Worm (Caenorhabditis elegans) whole organism, mixed stage, embryonic: ENCODE results near the gene srg-2.
A peak's percentile ranks its signal among the peaks of the same experiment; 100 is the strongest.

Experiments used
- M03D4.4 ChIP-seq: sonication (generic microtip); optimal IDR thresholded peaks from 2 replicates; lab custom pipeline; 2017; ENCODE audit warnings: mild to moderate bottlenecking, missing genetic modification characterization, missing compliant biosample characterization
- bed-3 ChIP-seq: fragments of 200-800 bp; sonication (Bioruptor generic); optimal IDR thresholded peaks from 3 replicates; lab custom pipeline; 2018; ENCODE audit warnings: mild to moderate bottlenecking, missing genetic modification characterization, moderate library complexity, missing compliant biosample characterization
- blmp-1 ChIP-seq: fragments of 150-350 bp; optimal IDR thresholded peaks from 2 replicates; lab custom pipeline; 2014; ENCODE audit warnings: missing biosample characterization, missing genetic modification characterization
- ceh-39 ChIP-seq: fragments of 150-350 bp; optimal IDR thresholded peaks from 2 replicates; lab custom pipeline; 2014; ENCODE audit warnings: missing biosample characterization, missing genetic modification characterization
- ceh-43 ChIP-seq: fragments of 200-800 bp; sonication (Bioruptor generic); optimal IDR thresholded peaks from 2 replicates; lab custom pipeline; 2018; ENCODE audit warnings: mild to moderate bottlenecking, missing genetic modification characterization, moderate library complexity, missing compliant biosample characterization
- ceh-83 ChIP-seq: fragments of 200-800 bp; sonication (Bioruptor generic); optimal IDR thresholded peaks from 2 replicates; lab custom pipeline; 2018; ENCODE audit warnings: mild to moderate bottlenecking, missing genetic modification characterization, missing compliant biosample characterization
- ces-1 ChIP-seq: fragments of 150-350 bp; optimal IDR thresholded peaks from 2 replicates; lab custom pipeline; 2014; ENCODE audit warnings: missing biosample characterization, missing genetic modification reagents, missing genetic modification characterization
- cnd-1 ChIP-seq: fragments of 200-800 bp; sonication (Bioruptor generic); optimal IDR thresholded peaks from 2 replicates; lab custom pipeline; 2018; ENCODE audit warnings: mild to moderate bottlenecking, missing genetic modification characterization, missing compliant biosample characterization
- drap-1 ChIP-seq: fragments of 200-800 bp; sonication (Bioruptor generic); optimal IDR thresholded peaks from 3 replicates; lab custom pipeline; 2018; ENCODE audit warnings: mild to moderate bottlenecking, missing genetic modification characterization, missing compliant biosample characterization
- elt-1 ChIP-seq: sonication (generic microtip); optimal IDR thresholded peaks from 2 replicates; lab custom pipeline; 2017; ENCODE audit warnings: missing genetic modification characterization, mild to moderate bottlenecking, missing compliant biosample characterization, antibody characterized with exemption, moderate library complexity, borderline replicate concordance; ENCODE audit not compliant: insufficient read depth
- elt-3 ChIP-seq: fragments of 150-350 bp; optimal IDR thresholded peaks from 2 replicates; lab custom pipeline; 2014; ENCODE audit warnings: missing biosample characterization, missing genetic modification characterization
- flh-1 ChIP-seq: fragments of 200-800 bp; sonication (Bioruptor generic); optimal IDR thresholded peaks from 2 replicates; lab custom pipeline; 2018; ENCODE audit warnings: mild to moderate bottlenecking, missing genetic modification characterization, moderate library complexity, missing compliant biosample characterization
- ham-2 ChIP-seq: fragments of 200-800 bp; sonication (Bioruptor generic); optimal IDR thresholded peaks from 2 replicates; lab custom pipeline; 2018; ENCODE audit warnings: mild to moderate bottlenecking, missing genetic modification characterization, missing compliant biosample characterization
- hlh-1 ChIP-seq: fragments of 150-350 bp; optimal IDR thresholded peaks from 2 replicates; lab custom pipeline; 2014; ENCODE audit warnings: missing biosample characterization, missing genetic modification reagents, missing genetic modification characterization
- lin-13 ChIP-seq: fragments of 150-350 bp; optimal IDR thresholded peaks from 2 replicates; lab custom pipeline; 2014; ENCODE audit warnings: missing biosample characterization, missing genetic modification characterization
- lsy-2 ChIP-seq: fragments of 150-350 bp; optimal IDR thresholded peaks from 2 replicates; lab custom pipeline; 2014; ENCODE audit warnings: missing biosample characterization, missing genetic modification characterization
- mab-5 ChIP-seq: fragments of 150-350 bp; optimal IDR thresholded peaks from 2 replicates; lab custom pipeline; 2014; ENCODE audit warnings: missing biosample characterization, missing genetic modification characterization
- mep-1 ChIP-seq: fragments of 150-350 bp; optimal IDR thresholded peaks from 2 replicates; lab custom pipeline; 2017; ENCODE audit warnings: missing biosample characterization, missing genetic modification reagents, missing genetic modification characterization, inconsistent platforms
- mls-2 ChIP-seq: sonication (generic microtip); optimal IDR thresholded peaks from 2 replicates; lab custom pipeline; 2016; ENCODE audit warnings: mild to moderate bottlenecking, missing genetic modification characterization, moderate library complexity, missing compliant biosample characterization
- nhr-12 ChIP-seq: fragments of 150-350 bp; optimal IDR thresholded peaks from 2 replicates; lab custom pipeline; 2014; ENCODE audit warnings: missing biosample characterization, missing genetic modification characterization
- nhr-2 ChIP-seq: fragments of 150-350 bp; optimal IDR thresholded peaks from 2 replicates; lab custom pipeline; 2014; ENCODE audit warnings: missing biosample characterization, missing genetic modification characterization
- nhr-237 ChIP-seq: fragments of 150-350 bp; optimal IDR thresholded peaks from 2 replicates; lab custom pipeline; 2014; ENCODE audit warnings: missing biosample characterization, missing genetic modification characterization
- nhr-28 ChIP-seq: fragments of 150-350 bp; optimal IDR thresholded peaks from 2 replicates; lab custom pipeline; 2014; ENCODE audit warnings: missing biosample characterization, missing genetic modification characterization
- nhr-76 ChIP-seq: sonication (generic microtip); optimal IDR thresholded peaks from 2 replicates; lab custom pipeline; 2017; ENCODE audit warnings: missing biosample characterization, missing genetic modification characterization
- pha-4 ChIP-seq: fragments of 150-350 bp; optimal IDR thresholded peaks from 2 replicates; lab custom pipeline; 2018; ENCODE audit warnings: missing biosample characterization, missing genetic modification reagents, missing genetic modification characterization
- sem-2 ChIP-seq: fragments of 200-800 bp; sonication (Bioruptor generic); optimal IDR thresholded peaks from 2 replicates; lab custom pipeline; 2018; ENCODE audit warnings: mild to moderate bottlenecking, missing genetic modification characterization, missing compliant biosample characterization
- sptf-1 ChIP-seq: sonication (generic microtip); optimal IDR thresholded peaks from 2 replicates; lab custom pipeline; 2017; ENCODE audit warnings: mild to moderate bottlenecking, missing genetic modification characterization, moderate library complexity, missing compliant biosample characterization
- unc-120 ChIP-seq: sonication (generic microtip); optimal IDR thresholded peaks from 2 replicates; lab custom pipeline; 2017; ENCODE audit warnings: missing genetic modification characterization, missing compliant biosample characterization; ENCODE audit not compliant: poor library complexity, severe bottlenecking
- unc-39 ChIP-seq: fragments of 150-350 bp; optimal IDR thresholded peaks from 2 replicates; lab custom pipeline; 2014; ENCODE audit warnings: missing biosample characterization, missing genetic modification characterization
- unc-62 ChIP-seq: fragments of 150-350 bp; optimal IDR thresholded peaks from 2 replicates; lab custom pipeline; 2014; ENCODE audit warnings: missing biosample characterization, missing genetic modification reagents, missing genetic modification characterization
- zip-8 ChIP-seq: fragments of 150-350 bp; optimal IDR thresholded peaks from 2 replicates; lab custom pipeline; 2014; ENCODE audit warnings: missing biosample characterization, missing genetic modification characterization
- ztf-11 ChIP-seq: fragments of 150-350 bp; optimal IDR thresholded peaks from 2 replicates; lab custom pipeline; 2014; ENCODE audit warnings: missing biosample characterization, missing genetic modification characterization

Gene srg-2

DNA sequence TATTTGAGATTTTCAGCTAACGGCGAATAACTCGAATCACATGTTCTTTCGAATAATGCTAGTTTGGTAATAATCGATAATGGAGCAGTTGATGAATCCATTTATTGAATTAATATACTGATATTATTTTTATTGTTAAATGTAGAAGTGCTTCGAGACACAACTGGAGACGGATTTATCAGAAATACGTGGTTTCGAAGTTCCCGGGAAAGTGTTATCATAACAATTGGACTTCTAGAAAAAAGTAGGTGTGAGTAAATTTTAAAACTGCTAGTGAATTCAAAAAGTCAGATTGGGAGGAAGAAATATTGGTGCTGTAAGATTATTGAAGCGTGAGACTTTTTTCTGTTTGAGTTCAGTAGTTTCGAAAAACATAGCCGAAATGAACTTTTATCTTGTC is at the start of gene srg-2:
srg-2 (minus strand) TSS at position 101 of the 400 bp plus-strand sequence.
- TF ChIP-seq ztf-11 (tag; lab: Kevin White, UChicago) = no peak
- no peak for TF ChIP-seq ces-1
- TF ChIP-seq sem-2 (GFP tag; lab: Kevin White, UChicago) = no peak
- no peak for TF ChIP-seq hlh-1 (tag; lab: Kevin White, UChicago)
- TF ChIP-seq mep-1 (tag; lab: Kevin White, UChicago) = no peak
- TF ChIP-seq elt-1 (tag; lab: Kevin White, UChicago) = no peak
- TF ChIP-seq mab-5 (tag; lab: Kevin White, UChicago) = no peak
- no peak for TF ChIP-seq pha-4 (tag; lab: Kevin White, UChicago)
- no peak for TF ChIP-seq nhr-2 (tag; lab: Kevin White, UChicago)
- TF ChIP-seq lsy-2 (tag; lab: Kevin White, UChicago) = no peak
- no peak for TF ChIP-seq nhr-28 (tag; lab: Kevin White, UChicago)
- no peak for TF ChIP-seq blmp-1
- no peak for TF ChIP-seq bed-3 (GFP tag; lab: Kevin White, UChicago)
- no peak for TF ChIP-seq elt-3 (tag; lab: Kevin White, UChicago)
- no peak for TF ChIP-seq drap-1 (GFP tag; lab: Kevin White, UChicago)
- no peak for TF ChIP-seq ceh-43
- no peak for TF ChIP-seq lin-13 (tag; lab: Kevin White, UChicago)
- TF ChIP-seq unc-39 (tag; lab: Kevin White, UChicago) = no peak

DNA sequence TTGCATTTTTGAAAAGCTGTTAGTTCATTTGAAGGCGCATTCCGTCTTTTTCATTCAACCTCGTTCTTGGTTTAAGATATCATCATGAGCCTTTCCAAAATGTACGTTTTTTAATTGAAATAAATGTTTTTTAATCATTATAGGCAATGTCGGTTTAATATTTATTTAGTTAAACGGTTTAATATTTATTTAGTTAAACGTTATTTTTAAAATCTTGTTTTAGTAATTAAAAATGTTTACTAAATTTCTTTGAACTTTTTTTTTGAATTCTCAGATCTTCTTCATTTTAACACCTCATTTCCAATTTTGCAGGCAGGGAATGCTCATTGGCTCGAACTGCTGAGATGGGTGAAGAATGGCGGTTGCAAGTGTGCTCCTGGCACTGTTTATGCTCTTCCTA is 49.1 kb upstream of the srg-2 start, which contains the start of gene gar-2:
gar-2 (plus strand) TSS at position 301 of the 400 bp plus-strand sequence.
- TF ChIP-seq mls-2 (tag; lab: Kevin White, UChicago) (no peak), nhr-237 (tag; lab: Kevin White, UChicago) (no peak), zip-8 (tag; lab: Kevin White, UChicago) (no peak), cnd-1 (tag; lab: Kevin White, UChicago) (no peak), ham-2 (GFP tag; lab: Kevin White, UChicago) (no peak), bed-3 (GFP tag; lab: Kevin White, UChicago) (no peak), ces-1 (no peak), nhr-12 (no peak)

DNA sequence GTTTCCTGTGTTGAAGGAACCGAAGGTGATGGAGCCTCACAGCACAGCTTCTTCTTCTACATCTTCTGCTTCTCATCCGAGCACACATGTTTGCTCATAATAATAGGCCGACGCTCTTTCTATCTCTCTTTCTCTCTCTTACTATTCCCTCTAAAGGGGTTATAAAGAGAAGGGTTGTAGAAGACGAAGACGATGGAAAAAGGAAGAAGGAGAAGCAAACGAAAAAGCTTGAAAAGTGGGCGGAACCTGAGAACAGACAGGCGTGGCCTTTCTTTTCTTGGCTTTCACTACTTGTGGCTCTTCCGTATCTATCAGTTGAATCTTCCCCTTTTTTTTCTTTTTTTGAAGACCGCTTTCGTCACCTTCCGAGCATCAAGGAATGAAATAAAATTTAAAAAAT is 47.8 kb upstream of the srg-2 start:
- TF ChIP-seq unc-62 (no peak), ztf-11 (tag; lab: Kevin White, UChicago) (no peak), ceh-39 (no peak), M03D4.4 (tag; lab: Kevin White, UChicago) (no peak), nhr-2 (tag; lab: Kevin White, UChicago) (no peak), drap-1 (GFP tag; lab: Kevin White, UChicago) (no peak), ces-1 (peak; percentile 82)

DNA sequence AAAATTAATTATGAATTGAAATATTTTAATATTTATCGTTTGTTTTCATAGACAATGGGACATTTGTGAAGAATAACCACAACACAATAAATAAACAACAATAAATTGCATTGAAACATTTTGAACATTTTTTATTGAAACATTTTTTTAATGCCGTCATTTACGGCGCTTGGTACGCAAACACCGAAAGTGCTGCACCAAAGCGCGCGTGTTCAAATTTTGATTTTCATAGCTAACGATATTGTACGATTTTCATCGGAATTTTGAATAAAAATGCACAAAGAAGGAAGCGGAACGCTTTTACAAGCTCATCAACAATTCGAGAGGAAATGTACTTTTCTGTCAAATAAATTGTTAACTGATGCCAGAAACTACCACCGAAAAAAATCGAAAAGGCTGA is 43.8 kb upstream of the srg-2 start:
- TF ChIP-seq ztf-11 (tag; lab: Kevin White, UChicago) = no peak
- TF ChIP-seq elt-1 (tag; lab: Kevin White, UChicago) = no peak
- no peak for TF ChIP-seq bed-3 (GFP tag; lab: Kevin White, UChicago)
- TF ChIP-seq ceh-43 = no peak
- no peak for TF ChIP-seq ceh-83 (GFP tag; lab: Kevin White, UChicago)
- TF ChIP-seq nhr-2 (tag; lab: Kevin White, UChicago) = no peak
- TF ChIP-seq M03D4.4 (tag; lab: Kevin White, UChicago) = no peak
- no peak for TF ChIP-seq flh-1 (GFP tag; lab: Kevin White, UChicago)
- no peak for TF ChIP-seq sptf-1
- TF ChIP-seq elt-3 (tag; lab: Kevin White, UChicago) = no peak
- TF ChIP-seq unc-39 (tag; lab: Kevin White, UChicago) = no peak
- TF ChIP-seq ces-1 = no peak
- TF ChIP-seq nhr-76 (tag; lab: Kevin White, UChicago) = no peak
- TF ChIP-seq ham-2 (GFP tag; lab: Kevin White, UChicago) = no peak
- TF ChIP-seq cnd-1 (tag; lab: Kevin White, UChicago) = no peak
- no peak for TF ChIP-seq mep-1 (tag; lab: Kevin White, UChicago)
- TF ChIP-seq lsy-2 (tag; lab: Kevin White, UChicago) = no peak
- no peak for TF ChIP-seq unc-120 (tag; lab: Kevin White, UChicago)
- no peak for TF ChIP-seq zip-8 (tag; lab: Kevin White, UChicago)
